Fruit fly (Drosophila melanogaster) Kc167 (cell line): ENCODE measurements around the gene CG2854.

Experiments used
- Myc ChIP-seq: fragments of >200 bp; optimal IDR thresholded peaks from 2 replicates; lab custom pipeline; 2017; ENCODE audit warnings: missing external identifiers
- Sin3A ChIP-seq: fragments of >200 bp; optimal IDR thresholded peaks from 2 replicates; lab custom pipeline; 2018; ENCODE audit warnings: missing external identifiers
- h ChIP-seq: fragments of >200 bp; optimal IDR thresholded peaks from 3 replicates; lab custom pipeline; 2018; ENCODE audit warnings: missing external identifiers
- insv ChIP-seq: fragments of >200 bp; optimal IDR thresholded peaks from 3 replicates; lab custom pipeline; 2018; ENCODE audit warnings: missing external identifiers
- psq ChIP-seq: fragments of >200 bp; optimal IDR thresholded peaks from 2 replicates; lab custom pipeline; 2017; ENCODE audit warnings: missing external identifiers
- ttk ChIP-seq: sonication (Bioruptor generic); optimal IDR thresholded peaks from 2 replicates; lab custom pipeline; 2017; ENCODE audit warnings: missing external identifiers

Gene CG2854

DNA sequence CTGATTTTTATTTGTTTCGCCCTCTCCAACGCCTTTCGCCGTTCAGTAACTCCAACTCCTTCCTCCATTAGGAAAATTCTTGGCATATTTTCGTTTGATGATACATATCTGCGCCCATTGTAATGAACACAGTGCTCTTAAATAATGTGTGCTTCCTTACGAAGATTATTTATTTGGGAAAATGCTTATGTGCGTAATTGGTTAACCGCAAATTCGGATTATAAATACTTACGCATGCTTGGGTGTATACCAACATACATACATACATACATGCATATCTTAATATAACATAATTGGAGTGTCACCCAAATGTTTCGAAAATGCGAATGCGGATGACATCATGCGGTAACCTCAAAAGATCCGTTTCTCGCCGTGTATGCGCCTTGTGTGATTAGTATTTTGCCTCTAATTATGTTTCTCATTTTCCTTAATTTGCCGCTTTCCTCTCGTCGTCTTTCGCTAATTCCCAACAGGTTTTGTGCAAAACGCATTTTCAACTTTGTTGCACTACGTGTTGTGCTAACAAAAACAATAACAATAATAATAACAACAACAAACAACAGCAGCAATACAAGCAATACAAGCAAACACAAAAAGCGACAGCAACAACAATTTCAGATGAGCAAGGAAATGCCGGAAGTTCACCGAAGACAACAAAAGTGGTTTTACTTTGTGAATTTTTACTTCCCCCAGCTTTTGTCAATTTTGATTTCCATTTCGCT lies 22.3 kb upstream of the CG2854 start:
- TF ChIP-seq psq (no peak), h (lab: Kevin White, UChicago) (no peak), insv (no peak), ttk (lab: Kevin White, UChicago) (no peak), Myc (lab: Kevin White, UChicago) (no peak), Sin3A (no peak)

DNA sequence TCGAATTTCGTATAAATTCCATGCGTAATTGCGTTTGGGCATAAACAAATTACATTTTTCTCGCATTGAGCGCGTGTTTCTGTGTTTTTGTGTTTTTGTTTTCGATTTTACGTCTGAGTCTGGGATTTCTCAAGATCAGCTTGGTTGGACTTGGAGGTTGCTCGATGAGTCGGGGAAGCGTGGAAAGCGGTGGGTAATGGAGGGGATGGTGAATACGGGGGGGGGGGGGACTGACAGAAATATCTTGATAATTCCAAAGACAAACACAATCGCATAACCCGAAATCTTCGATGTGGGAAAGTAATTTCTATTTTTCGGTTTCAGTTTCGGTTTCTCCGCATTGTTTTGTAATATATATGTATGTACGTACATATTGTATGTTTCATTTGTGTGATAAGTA lies 21.6 kb upstream of the CG2854 start:
- TF ChIP-seq psq (no peak), h (lab: Kevin White, UChicago) (no peak), insv (no peak), Myc (lab: Kevin White, UChicago) (no peak), ttk (lab: Kevin White, UChicago) (no peak), Sin3A (no peak)

DNA sequence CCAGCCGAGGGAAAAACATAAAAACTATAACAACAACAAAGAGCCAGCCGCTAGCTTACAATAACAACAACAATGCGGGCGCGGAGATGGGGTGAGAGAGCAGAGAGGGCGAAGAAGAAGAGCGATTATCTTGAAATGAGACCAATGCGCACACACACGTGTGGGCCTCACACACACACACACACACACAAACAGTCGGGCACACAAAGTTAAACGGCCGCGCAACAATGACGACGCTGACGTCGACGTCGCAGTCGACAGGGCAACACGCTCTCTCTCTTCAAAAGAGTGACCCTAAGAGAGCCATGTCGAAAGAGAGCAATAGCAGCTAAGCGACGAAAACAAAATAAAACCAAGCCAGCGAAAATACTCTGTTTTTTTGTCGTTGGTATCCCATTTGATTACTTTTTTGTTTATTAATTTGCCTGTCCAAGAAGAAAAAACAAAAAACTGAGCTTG lies 21.1 kb upstream of the CG2854 start:
- TF ChIP-seq ttk (lab: Kevin White, UChicago) (no peak), Sin3A (no peak), Myc (lab: Kevin White, UChicago) (no peak), insv (no peak), h (lab: Kevin White, UChicago) (no peak), psq (no peak)

DNA sequence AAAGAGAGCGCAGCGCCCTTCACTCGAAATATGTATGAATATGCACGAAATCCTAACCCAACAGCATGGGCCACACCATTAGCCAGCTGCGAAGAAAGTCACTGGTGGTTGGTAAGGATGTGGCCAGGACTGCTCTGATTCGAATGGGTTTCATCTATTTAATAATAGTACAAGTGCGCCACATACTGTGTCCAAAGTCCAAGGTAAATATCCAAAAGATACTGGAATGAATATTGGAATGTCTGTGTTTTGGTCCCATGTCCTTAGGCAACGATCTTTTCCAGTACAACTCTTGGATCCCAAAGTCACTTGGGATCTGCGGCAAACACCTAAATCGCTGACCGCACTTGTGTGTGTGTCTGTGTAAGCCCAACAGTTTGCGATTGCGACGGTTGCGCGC lies 20.6 kb upstream of the CG2854 start:
- TF ChIP-seq ttk (lab: Kevin White, UChicago) (no peak), h (lab: Kevin White, UChicago) (no peak), Myc (lab: Kevin White, UChicago) (no peak), Sin3A (no peak), psq (no peak), insv (no peak)

DNA sequence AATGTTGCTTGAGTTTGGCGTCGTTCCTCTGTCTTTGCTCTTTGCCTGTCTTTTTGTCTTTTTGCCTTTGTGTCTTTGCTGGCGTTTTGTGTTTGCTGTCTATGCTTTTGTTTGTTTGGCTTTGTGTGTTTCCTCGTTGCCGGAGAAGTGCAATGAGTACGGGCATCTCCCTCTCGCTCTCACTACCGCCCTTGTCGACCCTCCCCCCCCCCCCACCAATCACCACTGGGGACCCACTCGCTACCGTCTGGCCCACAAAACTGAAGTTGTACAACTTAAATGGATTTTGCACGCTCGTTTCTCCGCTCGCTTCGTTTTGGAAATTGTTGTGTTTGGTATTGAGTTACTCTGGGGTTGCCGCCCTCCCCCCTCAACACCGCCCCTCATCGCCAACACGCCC lies 20.2 kb upstream of the CG2854 start:
- TF ChIP-seq insv: no peak
- no peak for TF ChIP-seq Myc (lab: Kevin White, UChicago)
- no peak for TF ChIP-seq ttk (lab: Kevin White, UChicago)
- no peak for TF ChIP-seq psq
- TF ChIP-seq h (lab: Kevin White, UChicago): no peak
- no peak for TF ChIP-seq Sin3A

DNA sequence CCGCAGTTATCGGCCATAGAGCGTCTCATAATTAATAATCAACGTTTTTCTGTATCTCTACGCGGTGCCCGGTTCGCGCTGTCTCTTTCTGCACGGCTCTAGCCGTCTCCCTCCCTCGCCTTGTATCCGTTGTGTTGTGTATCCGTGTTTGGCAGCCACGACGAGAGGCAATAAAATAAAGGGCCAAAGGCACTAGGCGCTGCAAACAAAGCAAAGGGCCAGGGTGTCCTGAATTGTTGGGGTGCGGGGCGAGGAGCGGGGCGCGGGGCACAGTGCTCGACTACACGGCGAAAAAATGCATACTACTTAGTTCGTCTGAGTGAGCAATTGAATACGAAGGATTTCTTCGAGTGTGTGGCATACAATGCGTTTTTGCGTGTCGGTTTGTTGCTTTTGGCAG lies 19.4 kb upstream of the CG2854 start:
- TF ChIP-seq Sin3A (no peak), Myc (lab: Kevin White, UChicago) (no peak), psq (no peak), h (lab: Kevin White, UChicago) (no peak), insv (no peak), ttk (lab: Kevin White, UChicago) (no peak)

DNA sequence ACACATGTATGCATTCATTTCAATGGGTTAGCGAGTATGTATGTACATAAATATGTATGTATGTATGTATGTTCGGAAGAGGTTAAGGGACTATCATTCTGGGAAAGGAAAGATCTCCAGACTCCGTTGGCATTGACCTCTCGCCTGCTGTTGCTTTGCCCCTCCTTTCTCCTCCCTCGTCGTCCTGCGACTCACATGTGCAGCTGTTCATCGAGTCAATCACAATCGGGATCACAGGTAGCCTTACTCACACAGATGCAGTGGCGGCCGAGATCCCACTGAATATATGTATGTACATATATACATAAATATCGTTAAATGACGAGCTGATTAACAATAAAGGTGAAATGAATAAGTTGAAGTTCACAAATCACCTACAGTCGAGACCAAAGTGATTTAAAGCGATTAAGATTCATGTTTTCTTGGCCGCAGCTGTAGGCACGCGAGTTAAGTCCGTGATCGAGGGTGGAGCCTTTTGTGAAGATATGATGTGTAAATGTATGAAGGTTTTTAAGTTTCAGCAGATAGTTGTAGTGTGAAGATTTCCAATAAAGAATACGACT lies 18.4 kb upstream of the CG2854 start:
- no peak for TF ChIP-seq psq
- no peak for TF ChIP-seq h (lab: Kevin White, UChicago)
- TF ChIP-seq Sin3A: no peak

DNA sequence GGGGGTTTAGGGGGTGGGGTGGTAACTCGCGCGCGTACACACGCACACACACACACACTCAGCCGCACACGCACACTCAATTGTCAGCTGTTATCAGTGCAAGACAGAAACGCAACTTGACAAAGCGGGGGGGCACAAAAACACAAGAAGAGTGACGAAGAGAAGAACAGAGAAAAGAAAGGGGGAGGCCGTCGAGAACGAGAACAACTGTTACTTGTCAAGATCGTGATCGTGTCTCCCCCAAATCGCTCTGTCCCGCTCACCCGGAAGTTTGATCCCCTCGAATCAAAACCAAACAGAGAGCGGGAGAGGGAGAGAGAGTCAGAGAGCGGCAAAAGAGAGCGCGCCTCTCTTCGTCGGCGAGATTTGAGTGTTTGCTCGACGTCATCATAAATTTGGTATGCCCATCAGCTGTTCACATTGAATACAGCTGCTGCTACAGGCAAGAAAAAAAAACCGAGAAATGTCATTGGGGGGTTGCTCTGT lies 9.5 kb upstream of the CG2854 start:
- TF ChIP-seq Myc (lab: Kevin White, UChicago) (no peak), h (lab: Kevin White, UChicago) (no peak), psq (no peak), ttk (lab: Kevin White, UChicago) (no peak), insv (no peak), Sin3A (no peak)

DNA sequence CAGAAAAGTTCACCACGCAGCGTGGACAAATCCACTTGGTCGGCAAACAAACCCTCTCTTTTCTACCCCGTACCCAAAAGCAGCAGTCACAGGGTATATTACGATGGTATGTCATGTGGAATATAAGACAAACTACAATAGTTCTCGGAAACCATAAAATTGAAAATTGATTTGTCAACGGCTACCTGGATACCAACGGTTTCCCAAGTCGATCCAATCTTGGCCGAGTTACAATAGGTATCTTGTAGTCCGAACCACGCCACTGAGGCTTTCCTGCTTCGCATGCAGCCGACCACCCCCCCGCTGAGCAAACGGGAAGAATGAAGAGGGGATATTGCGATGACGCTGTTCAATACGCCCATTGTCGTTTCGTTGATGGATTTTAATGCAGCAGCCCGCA lies 8.6 kb upstream of the CG2854 start:
- no peak for TF ChIP-seq Sin3A
- no peak for TF ChIP-seq psq
- TF ChIP-seq h (lab: Kevin White, UChicago): no peak
- TF ChIP-seq ttk (lab: Kevin White, UChicago): no peak
- TF ChIP-seq insv: no peak
- no peak for TF ChIP-seq Myc (lab: Kevin White, UChicago)

DNA sequence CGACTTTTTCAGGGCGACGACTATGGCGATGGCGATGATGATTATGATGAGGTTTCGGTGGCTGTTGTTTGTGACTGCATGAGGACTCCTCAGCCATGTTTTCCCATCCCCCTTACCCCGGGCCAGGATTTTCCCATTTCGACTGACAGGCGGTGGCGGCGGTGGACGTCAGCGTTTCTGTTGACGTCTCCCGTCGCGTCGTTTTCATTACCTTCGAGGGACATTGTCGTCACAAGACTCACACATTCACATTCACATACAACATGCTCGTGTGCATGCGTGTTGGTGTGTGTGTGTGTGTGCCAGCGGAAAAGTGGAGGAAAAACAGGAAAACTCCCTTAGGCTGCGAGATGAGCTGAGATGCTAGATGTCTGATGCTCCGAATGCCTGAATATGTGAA lies 7.1 kb upstream of the CG2854 start:
- TF ChIP-seq psq (no peak), h (lab: Kevin White, UChicago) (no peak), ttk (lab: Kevin White, UChicago) (no peak), Myc (lab: Kevin White, UChicago) (no peak), insv (no peak), Sin3A (no peak)

DNA sequence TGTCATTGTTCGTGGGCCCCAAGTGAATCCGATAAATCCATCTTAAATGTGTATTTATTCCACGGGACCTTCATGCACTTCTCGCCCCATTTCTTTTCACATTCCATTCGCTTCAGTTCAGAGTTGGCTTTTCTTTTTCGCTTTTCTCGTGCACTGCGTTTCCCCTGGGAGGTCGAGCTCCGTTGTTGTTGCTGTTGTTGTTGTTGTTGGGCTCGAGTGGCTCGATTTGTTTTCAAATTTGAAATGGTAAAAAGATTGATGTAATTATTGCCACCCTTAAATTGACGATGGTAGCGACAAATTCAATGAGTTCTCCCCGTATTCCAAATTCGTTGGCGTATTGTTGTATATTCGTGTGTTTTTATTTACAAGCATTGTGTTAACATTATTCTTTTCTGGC lies 6.0 kb upstream of the CG2854 start:
- TF ChIP-seq h (lab: Kevin White, UChicago): no peak
- no peak for TF ChIP-seq psq
- no peak for TF ChIP-seq Myc (lab: Kevin White, UChicago)
- TF ChIP-seq insv: no peak
- no peak for TF ChIP-seq ttk (lab: Kevin White, UChicago)
- no peak for TF ChIP-seq Sin3A

DNA sequence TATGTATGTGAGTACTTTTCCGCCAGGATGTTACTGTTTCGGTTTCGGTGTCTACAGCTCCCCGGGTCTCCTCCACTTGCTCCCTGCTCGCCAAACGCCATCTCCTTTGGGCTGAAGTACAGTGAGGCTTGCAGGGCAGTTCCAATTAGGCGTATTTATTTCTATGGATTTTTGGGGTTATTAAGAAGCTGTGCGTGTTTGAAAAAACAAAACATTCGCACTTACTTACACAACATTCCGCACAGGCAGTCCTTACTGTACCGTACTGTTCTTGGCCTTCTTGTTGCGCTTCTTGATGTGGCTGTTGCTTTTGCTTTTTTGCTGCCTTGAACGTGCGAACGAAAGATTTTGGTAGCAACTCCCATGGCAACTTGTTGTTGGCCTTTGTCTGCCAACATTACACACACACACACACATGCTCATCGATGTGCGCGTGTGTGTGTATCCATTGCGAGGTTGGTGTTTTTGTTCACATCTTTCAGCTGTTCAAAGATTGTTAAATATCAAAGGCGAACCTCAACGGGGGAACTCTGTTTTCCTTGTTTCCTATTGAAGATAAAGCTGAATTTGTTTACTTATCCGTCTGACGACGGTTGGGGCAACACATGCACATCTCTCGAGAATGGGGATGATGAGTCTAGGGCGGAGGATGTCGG lies 4.9 kb upstream of the CG2854 start:
- TF ChIP-seq psq: no peak
